Worm (Caenorhabditis elegans) whole organism, L1 larva: Measurements from ENCODE around the gene ipla-6.

ENCODE experiments used
- C04F5.9 ChIP-seq: sonication (generic microtip); optimal IDR thresholded peaks from 2 replicates; lab custom pipeline; 2016; ENCODE audit warnings: missing genetic modification characterization, missing compliant biosample characterization
- C16A3.4 ChIP-seq: fragments of 150-350 bp; optimal IDR thresholded peaks from 2 replicates; lab custom pipeline; 2014; ENCODE audit warnings: missing biosample characterization, missing genetic modification characterization
- C34B4.2 ChIP-seq: sonication (generic microtip); optimal IDR thresholded peaks from 2 replicates; lab custom pipeline; 2017; ENCODE audit warnings: mild to moderate bottlenecking, missing genetic modification characterization, missing compliant biosample characterization
- F16B12.6 ChIP-seq: fragments of 150-350 bp; optimal IDR thresholded peaks from 2 replicates; lab custom pipeline; 2014; ENCODE audit warnings: missing biosample characterization, missing genetic modification characterization
- Y116A8C.19 ChIP-seq: sonication (generic microtip); optimal IDR thresholded peaks from 2 replicates; lab custom pipeline; 2016; ENCODE audit warnings: missing compliant biosample characterization, missing genetic modification characterization, borderline replicate concordance
- alr-1 ChIP-seq: fragments of 200-800 bp; sonication (Bioruptor generic); optimal IDR thresholded peaks from 2 replicates; lab custom pipeline; 2018; ENCODE audit warnings: borderline replicate concordance, mild to moderate bottlenecking, missing genetic modification characterization, missing compliant biosample characterization
- ceh-63 ChIP-seq: fragments of 200-800 bp; sonication (Bioruptor generic); optimal IDR thresholded peaks from 2 replicates; lab custom pipeline; 2018; ENCODE audit warnings: mild to moderate bottlenecking, missing genetic modification characterization, missing compliant biosample characterization
- ceh-8 ChIP-seq: fragments of 200-800 bp; sonication (Bioruptor generic); optimal IDR thresholded peaks from 2 replicates; lab custom pipeline; 2018; ENCODE audit warnings: mild to moderate bottlenecking, missing genetic modification characterization, moderate library complexity, missing compliant biosample characterization
- ceh-88 ChIP-seq: fragments of 200-800 bp; sonication (Bioruptor generic); IDR thresholded peaks from 2 replicates; pipeline ENCODE4 v1.3.6; 2022; ENCODE audit warnings: missing genetic modification characterization, missing compliant biosample characterization
- ceh-90 ChIP-seq: sonication (generic microtip); optimal IDR thresholded peaks from 2 replicates; lab custom pipeline; 2016; ENCODE audit warnings: missing genetic modification characterization, missing compliant biosample characterization
- ces-1 ChIP-seq: fragments of 150-350 bp; optimal IDR thresholded peaks from 2 replicates; lab custom pipeline; 2014; ENCODE audit warnings: missing biosample characterization, missing genetic modification reagents, missing genetic modification characterization
- dpl-1 ChIP-seq, 3 experiments: fragments of 150-350 bp in 2 of 3; sonication (generic microtip) in 1 of 3; optimal IDR thresholded peaks; 2 replicates each; lab custom pipeline; 2014 to 2017; ENCODE audit warnings: missing biosample characterization in 3 of 3, missing genetic modification characterization in 3 of 3, missing genetic modification reagents in 3 of 3
- efl-1 ChIP-seq, 4 experiments: fragments of 150-350 bp; optimal IDR thresholded peaks in 3 of 4; peaks in 1 of 4; 1 replicate in 1 of 4; 2 replicates in 3 of 4; lab custom pipeline; 2014; ENCODE audit warnings: missing biosample characterization in 2 of 4, missing genetic modification characterization in 2 of 4, missing genetic modification reagents in 2 of 4
- efl-3 ChIP-seq: fragments of 200-800 bp; sonication (Bioruptor generic); optimal IDR thresholded peaks from 2 replicates; lab custom pipeline; 2018; ENCODE audit warnings: mild to moderate bottlenecking, missing genetic modification characterization, missing compliant biosample characterization
- egl-13 ChIP-seq: sonication (generic microtip); optimal IDR thresholded peaks from 2 replicates; lab custom pipeline; 2016; ENCODE audit warnings: missing genotype, missing genetic modification reagents, missing genetic modification characterization, missing compliant biosample characterization
- egl-27 ChIP-seq, 2 experiments: fragments of 150-350 bp in 1 of 2; sonication (generic microtip); optimal IDR thresholded peaks; 3 replicates each; lab custom pipeline; 2017 to 2018; ENCODE audit warnings: missing biosample characterization in 2 of 2, missing genetic modification characterization in 2 of 2, missing genetic modification reagents in 2 of 2
- elt-3 ChIP-seq, 6 experiments: fragments of 150-350 bp in 1 of 6; sonication (generic microtip); optimal IDR thresholded peaks; 2 replicates each; lab custom pipeline; 2017 to 2018; ENCODE audit warnings: missing biosample characterization in 6 of 6, missing genetic modification characterization in 6 of 6, inconsistent platforms in 1 of 6
- ets-5 ChIP-seq: fragments of 200-800 bp; sonication (Bioruptor generic); IDR thresholded peaks from 2 replicates; pipeline ENCODE4 v1.3.6; 2022; ENCODE audit warnings: missing genetic modification characterization, missing compliant biosample characterization
- fkh-8 ChIP-seq: sonication (generic microtip); optimal IDR thresholded peaks from 2 replicates; lab custom pipeline; 2016; ENCODE audit warnings: mild to moderate bottlenecking, missing genetic modification characterization, missing compliant biosample characterization
- hlh-4 ChIP-seq: sonication (generic microtip); optimal IDR thresholded peaks from 2 replicates; lab custom pipeline; 2016; ENCODE audit warnings: mild to moderate bottlenecking, missing genetic modification characterization, missing compliant biosample characterization
- hpl-2 ChIP-seq: fragments of 150-350 bp; optimal IDR thresholded peaks from 2 replicates; lab custom pipeline; 2014; ENCODE audit warnings: missing biosample characterization, missing genetic modification reagents, missing genetic modification characterization
- irx-1 ChIP-seq: sonication (generic microtip); optimal IDR thresholded peaks from 2 replicates; lab custom pipeline; 2016; ENCODE audit warnings: missing genetic modification characterization, missing compliant biosample characterization
- isw-1 ChIP-seq: fragments of 200-800 bp; sonication (Bioruptor generic); IDR thresholded peaks from 2 replicates; pipeline ENCODE4 v1.3.6; 2022; ENCODE audit warnings: missing genetic modification characterization, missing compliant biosample characterization
- jun-1 ChIP-seq: fragments of 150-350 bp; optimal IDR thresholded peaks from 2 replicates; lab custom pipeline; 2014; ENCODE audit warnings: missing biosample characterization, missing genetic modification reagents, missing genetic modification characterization
- lin-13 ChIP-seq: fragments of 150-350 bp; optimal IDR thresholded peaks from 2 replicates; lab custom pipeline; 2014; ENCODE audit warnings: missing biosample characterization, missing genetic modification reagents, missing genetic modification characterization
- lin-15B ChIP-seq: fragments of 150-350 bp; sonication (generic microtip); optimal IDR thresholded peaks from 3 replicates; lab custom pipeline; 2014; ENCODE audit warnings: missing biosample characterization, missing genetic modification characterization
- lin-35 ChIP-seq, 2 experiments: fragments of 150-350 bp; optimal IDR thresholded peaks; 2 replicates each; lab custom pipeline; 2014; ENCODE audit warnings: missing biosample characterization in 2 of 2, missing genetic modification characterization in 2 of 2, missing genetic modification reagents in 2 of 2
- lin-39 ChIP-seq: fragments of 150-350 bp; optimal IDR thresholded peaks from 2 replicates; lab custom pipeline; 2014; ENCODE audit warnings: missing biosample characterization, missing genetic modification reagents, missing genetic modification characterization
- mab-9 ChIP-seq: fragments of 200-800 bp; sonication (Bioruptor generic); IDR thresholded peaks from 2 replicates; pipeline ENCODE4 v1.3.6; 2022; ENCODE audit warnings: missing genetic modification reagents, missing genetic modification characterization, missing compliant biosample characterization
- mdl-1 ChIP-seq, 2 experiments: fragments of 150-350 bp; optimal IDR thresholded peaks; 2 replicates each; lab custom pipeline; 2014 to 2017; ENCODE audit warnings: missing biosample characterization in 2 of 2, missing genetic modification characterization in 2 of 2, inconsistent platforms in 1 of 2
- mef-2 ChIP-seq: fragments of 150-350 bp; optimal IDR thresholded peaks from 2 replicates; lab custom pipeline; 2014; ENCODE audit warnings: missing biosample characterization, missing genetic modification characterization
- mep-1 ChIP-seq: fragments of 150-350 bp; optimal IDR thresholded peaks from 2 replicates; lab custom pipeline; 2014; ENCODE audit warnings: missing biosample characterization, missing genetic modification characterization
- nhr-11 ChIP-seq: fragments of 150-350 bp; optimal IDR thresholded peaks from 2 replicates; lab custom pipeline; 2014; ENCODE audit warnings: missing biosample characterization, missing genetic modification characterization
- nhr-12 ChIP-seq: sonication (generic microtip); optimal IDR thresholded peaks from 2 replicates; lab custom pipeline; 2017; ENCODE audit warnings: missing biosample characterization, missing genetic modification characterization
- nhr-19 ChIP-seq: fragments of 200-800 bp; sonication (Bioruptor generic); conservative IDR thresholded peaks from 2 replicates; pipeline ENCODE4 v1.3.6; 2022; ENCODE audit warnings: missing genetic modification characterization, missing compliant biosample characterization
- nhr-20 ChIP-seq: sonication (generic microtip); optimal IDR thresholded peaks from 2 replicates; lab custom pipeline; 2016; ENCODE audit warnings: mild to moderate bottlenecking, missing genetic modification characterization, missing compliant biosample characterization
- nhr-237 ChIP-seq: fragments of 150-350 bp; optimal IDR thresholded peaks from 2 replicates; lab custom pipeline; 2014; ENCODE audit warnings: missing biosample characterization, missing genetic modification characterization
- nhr-28 ChIP-seq: fragments of 150-350 bp; optimal IDR thresholded peaks from 2 replicates; lab custom pipeline; 2014; ENCODE audit warnings: missing biosample characterization, missing genetic modification characterization
- nhr-77 ChIP-seq: fragments of 150-350 bp; optimal IDR thresholded peaks from 2 replicates; lab custom pipeline; 2014; ENCODE audit warnings: missing biosample characterization, missing genetic modification characterization
- nhr-84 ChIP-seq: sonication (generic microtip); optimal IDR thresholded peaks from 2 replicates; lab custom pipeline; 2017; ENCODE audit warnings: missing biosample characterization, missing genetic modification characterization
- pax-3 ChIP-seq: fragments of 200-800 bp; sonication (Bioruptor generic); optimal IDR thresholded peaks from 2 replicates; lab custom pipeline; 2018; ENCODE audit warnings: mild to moderate bottlenecking, missing genetic modification characterization, moderate library complexity, missing compliant biosample characterization
- rnt-1 ChIP-seq: sonication (generic microtip); optimal IDR thresholded peaks from 2 replicates; lab custom pipeline; 2016; ENCODE audit warnings: mild to moderate bottlenecking, missing genetic modification characterization, moderate library complexity, missing compliant biosample characterization
- skn-1 ChIP-seq: fragments of 150-350 bp; optimal IDR thresholded peaks from 2 replicates; lab custom pipeline; 2014; ENCODE audit warnings: missing biosample characterization, missing genetic modification characterization
- sox-4 ChIP-seq: sonication (generic microtip); optimal IDR thresholded peaks from 2 replicates; lab custom pipeline; 2016; ENCODE audit warnings: missing genetic modification characterization, missing compliant biosample characterization
- sup-37 ChIP-seq: fragments of 200-800 bp; sonication (Bioruptor generic); optimal IDR thresholded peaks from 2 replicates; lab custom pipeline; 2018; ENCODE audit warnings: mild to moderate bottlenecking, missing genetic modification characterization, missing compliant biosample characterization
- tlp-1 ChIP-seq: fragments of 150-350 bp; optimal IDR thresholded peaks from 2 replicates; lab custom pipeline; 2014; ENCODE audit warnings: missing biosample characterization, missing genetic modification characterization
- vab-15 ChIP-seq: sonication (generic microtip); optimal IDR thresholded peaks from 2 replicates; lab custom pipeline; 2017; ENCODE audit warnings: missing genotype, mild to moderate bottlenecking, missing genetic modification characterization, missing compliant biosample characterization
- zag-1 ChIP-seq: fragments of 150-350 bp; optimal IDR thresholded peaks from 2 replicates; lab custom pipeline; 2014; ENCODE audit warnings: missing biosample characterization, missing genetic modification characterization
- zip-4 ChIP-seq: fragments of 200-800 bp; sonication (Bioruptor generic); optimal IDR thresholded peaks from 2 replicates; lab custom pipeline; 2018; ENCODE audit warnings: mild to moderate bottlenecking, missing genetic modification characterization, moderate library complexity, missing compliant biosample characterization
- ztf-11 ChIP-seq, 2 experiments: sonication (generic microtip); optimal IDR thresholded peaks; 2 replicates each; lab custom pipeline; 2016 to 2017; ENCODE audit warnings: missing genetic modification characterization in 2 of 2, missing biosample characterization in 1 of 2, missing compliant biosample characterization in 1 of 2
- ztf-4 ChIP-seq: fragments of 150-350 bp; optimal IDR thresholded peaks from 2 replicates; lab custom pipeline; 2014; ENCODE audit warnings: missing biosample characterization, missing genetic modification characterization

ipla-6 gene

DNA sequence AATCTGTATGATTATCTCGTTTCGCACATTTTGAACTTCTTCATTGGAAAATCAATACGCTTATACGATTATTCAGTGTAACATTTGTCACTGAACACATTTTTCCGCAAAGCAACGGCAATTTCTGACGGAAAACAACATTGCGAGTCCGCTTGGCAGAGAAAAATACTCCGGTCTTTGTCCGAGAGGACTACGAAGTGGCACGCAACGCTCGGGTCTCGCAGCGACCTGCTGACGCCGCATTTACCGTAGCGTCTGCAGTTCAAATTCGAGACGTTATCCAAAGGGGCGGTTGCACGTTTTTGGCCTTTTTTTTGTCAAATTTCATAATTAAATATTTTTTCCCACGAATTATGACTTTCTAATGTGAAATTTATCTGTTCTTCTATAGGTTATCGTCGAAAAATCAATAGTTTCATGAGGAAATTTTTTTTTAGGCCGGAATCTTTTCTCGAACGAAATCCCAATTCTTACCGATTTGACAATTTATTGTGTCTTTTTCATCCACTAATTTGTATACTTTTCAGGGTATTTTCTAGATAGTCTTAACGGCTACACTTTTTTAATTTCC is 13.7 kb upstream of the ipla-6 start, which contains the start of gene sqd-1 (continued):
- TF ChIP-seq lin-35 (GFP tag; optimal IDR thresholded peaks at IDR 0.05; lab: Kevin White, UChicago) (peak; percentile 89 to 94), irx-1 (tag; lab: Kevin White, UChicago) (peak; percentile 95), lin-39 (tag; lab: Kevin White, UChicago) (peak; percentile 92), dpl-1 (GFP tag; optimal IDR thresholded peaks at IDR 0.05; lab: Kevin White, UChicago) (peak; percentile 86 to 88 (median 88)), alr-1 (no peak), vab-15 (tag; lab: Kevin White, UChicago) (peak; percentile 93), hpl-2 (GFP tag; lab: Kevin White, UChicago) (peak; percentile 60), elt-3 (tag; optimal IDR thresholded peaks at IDR 0.05; lab: Kevin White, UChicago) (peak in 5 of 6 experiments; percentile 74 to 94 (median 86)), nhr-84 (tag; lab: Kevin White, UChicago) (no peak), egl-13 (tag; lab: Kevin White, UChicago) (peak; percentile 96), mef-2 (tag; lab: Kevin White, UChicago) (peak; percentile 92), egl-27 (tag; optimal IDR thresholded peaks at IDR 0.05; lab: Kevin White, UChicago) (peak in 1 of 2 experiments; percentile 52), tlp-1 (no peak), sup-37 (GFP tag; lab: Kevin White, UChicago) (peak; percentile 95), pax-3 (tag; lab: Kevin White, UChicago) (peak; percentile 95), mep-1 (peak; percentile 95), nhr-19 (peak; percentile 98), isw-1 (GFP tag; lab: Robert Waterston, UW) (peak; percentile 98), nhr-28 (tag; lab: Kevin White, UChicago) (no peak), nhr-12 (tag; lab: Kevin White, UChicago) (peak; percentile 46), jun-1 (peak; percentile 96), ztf-4 (tag; lab: Kevin White, UChicago) (peak; percentile 95), C04F5.9 (tag; lab: Kevin White, UChicago) (peak; percentile 92), lin-13 (GFP tag; lab: Kevin White, UChicago) (peak; percentile 95), nhr-237 (tag; lab: Kevin White, UChicago) (peak; percentile 81), nhr-77 (tag; lab: Kevin White, UChicago) (peak; percentile 89), ztf-11 (tag; optimal IDR thresholded peaks at IDR 0.05; lab: Kevin White, UChicago) (peak in 1 of 2 experiments; percentile 97), ces-1 (GFP tag; lab: Kevin White, UChicago) (no peak), hlh-4 (tag; lab: Kevin White, UChicago) (no peak), ceh-63 (GFP tag; lab: Kevin White, UChicago) (peak; percentile 93), mab-9 (peak; percentile 96), efl-3 (GFP tag; lab: Kevin White, UChicago) (peak; percentile 74), ceh-90 (tag; lab: Kevin White, UChicago) (peak; percentile 70), lin-15B (tag; lab: Kevin White, UChicago) (peak; percentile 95), zag-1 (tag; lab: Kevin White, UChicago) (peak; percentile 8), fkh-8 (tag; lab: Kevin White, UChicago) (peak; percentile 94), ceh-8 (GFP tag; lab: Kevin White, UChicago) (peak; percentile 98), nhr-20 (peak; percentile 98), rnt-1 (tag; lab: Kevin White, UChicago) (peak; percentile 98), ceh-88 (GFP tag; lab: Robert Waterston, UW) (peak; percentile 93), mdl-1 (tag; optimal IDR thresholded peaks at IDR 0.05; lab: Kevin White, UChicago) (peak in 1 of 2 experiments; percentile 92), ets-5 (GFP tag; lab: Robert Waterston, UW) (0 out of 2 replicates have a peak, but pooled peaks have one; percentile 13), Y116A8C.19 (tag; lab: Kevin White, UChicago) (peak; percentile 8), C16A3.4 (tag; lab: Kevin White, UChicago) (peak; percentile 96), skn-1 (tag; lab: Kevin White, UChicago) (peak; percentile 95), F16B12.6 (tag; lab: Kevin White, UChicago) (peak; percentile 71), nhr-11 (tag; lab: Kevin White, UChicago) (peak; percentile 74), C34B4.2 (tag; lab: Kevin White, UChicago) (peak; percentile 85), sox-4 (tag; lab: Kevin White, UChicago) (peak; percentile 92), efl-1 (optimal IDR thresholded peaks at IDR 0.05; lab: Kevin White, UChicago) (peak; percentile 94 to 95), efl-1 (GFP tag; optimal IDR thresholded peaks at IDR 0.05 in 1 of 2; lab: Kevin White, UChicago) (peak; percentile 87 to 99), zip-4 (GFP tag; lab: Kevin White, UChicago) (peak; percentile 94)
